Fruit fly (Drosophila melanogaster) whole organism, wandering third instar larva: ENCODE data around the gene CG14722.

Source experiments
- Abd-B ChIP-seq: fragments of >200 bp; optimal IDR thresholded peaks from 2 replicates; lab custom pipeline; 2017; ENCODE audit warnings: missing biosample characterization, missing genetic modification characterization
- CG32264 ChIP-seq: fragments of 200-800 bp; sonication (Bioruptor generic); optimal IDR thresholded peaks from 2 replicates; lab custom pipeline; 2016; ENCODE audit warnings: missing biosample characterization, missing genetic modification characterization
- CG9705 ChIP-seq: fragments of 200-800 bp; sonication (Bioruptor generic); optimal IDR thresholded peaks from 2 replicates; lab custom pipeline; 2018; ENCODE audit warnings: missing biosample characterization, mild to moderate bottlenecking, missing genetic modification characterization
- CrebA ChIP-seq: fragments of 200-800 bp; sonication (Bioruptor generic); optimal IDR thresholded peaks from 2 replicates; lab custom pipeline; 2016; ENCODE audit warnings: missing biosample characterization, mild to moderate bottlenecking, missing genetic modification characterization, borderline replicate concordance
- Dfd ChIP-seq: fragments of >200 bp; optimal IDR thresholded peaks from 2 replicates; lab custom pipeline; 2017; ENCODE audit warnings: missing biosample characterization, missing genetic modification characterization
- Dif ChIP-seq: fragments of 200-275, 200-300 bp; sonication (Bioruptor generic); optimal IDR thresholded peaks from 2 replicates; lab custom pipeline; 2018; ENCODE audit warnings: missing biosample characterization, missing genetic modification characterization; ENCODE audit not compliant: partially characterized antibody
- GATAd ChIP-seq: sonication (Bioruptor generic); optimal IDR thresholded peaks from 2 replicates; lab custom pipeline; 2016; ENCODE audit warnings: missing biosample characterization, missing genetic modification characterization
- HLH106 ChIP-seq: fragments of 200-800 bp; optimal IDR thresholded peaks from 3 replicates; lab custom pipeline; 2019; ENCODE audit warnings: missing biosample characterization, mild to moderate bottlenecking, missing genetic modification characterization, moderate library complexity
- Hnf4 ChIP-seq: fragments of 200-800 bp; sonication (Bioruptor generic); optimal IDR thresholded peaks from 2 replicates; lab custom pipeline; 2016; ENCODE audit warnings: missing biosample characterization, mild to moderate bottlenecking, missing genetic modification characterization
- Hr78 ChIP-seq: fragments of >200 bp; optimal IDR thresholded peaks from 2 replicates; lab custom pipeline; 2017; ENCODE audit warnings: missing biosample characterization, missing genetic modification characterization
- Hr83 ChIP-seq: fragments of 200-300 bp; sonication (Bioruptor generic); optimal IDR thresholded peaks from 2 replicates; lab custom pipeline; 2016; ENCODE audit warnings: missing biosample characterization, mild to moderate bottlenecking, missing genetic modification characterization, moderate library complexity; ENCODE audit not compliant: poor library complexity, severe bottlenecking
- Jra ChIP-seq: sonication (Bioruptor generic); optimal IDR thresholded peaks from 2 replicates; lab custom pipeline; 2016; ENCODE audit warnings: missing biosample characterization, missing genetic modification characterization
- Mio ChIP-seq: sonication (Bioruptor generic); optimal IDR thresholded peaks from 2 replicates; lab custom pipeline; 2016; ENCODE audit warnings: missing biosample characterization, missing genetic modification characterization
- Myc ChIP-seq: fragments of >200 bp; optimal IDR thresholded peaks from 2 replicates; lab custom pipeline; 2017
- N ChIP-seq: fragments of >200 bp; optimal IDR thresholded peaks from 2 replicates; lab custom pipeline; 2018; ENCODE audit warnings: missing biosample characterization, missing external identifiers, missing genetic modification characterization
- OdsH ChIP-seq: fragments of 200-800 bp; sonication (Bioruptor generic); optimal IDR thresholded peaks from 2 replicates; lab custom pipeline; 2016; ENCODE audit warnings: missing biosample characterization, mild to moderate bottlenecking, missing genetic modification characterization
- Rel ChIP-seq, 2 experiments: fragments of 200-800 bp; sonication (Bioruptor generic) in 1 of 2; optimal IDR thresholded peaks; 2 replicates in 1 of 2; 3 replicates in 1 of 2; lab custom pipeline; 2016 to 2019; ENCODE audit warnings: mild to moderate bottlenecking in 2 of 2, missing biosample characterization in 2 of 2, missing genetic modification characterization in 2 of 2, moderate library complexity in 1 of 2
- Sp1 ChIP-seq: fragments of 200-800 bp; sonication (Bioruptor generic); optimal IDR thresholded peaks from 3 replicates; lab custom pipeline; 2019; ENCODE audit warnings: missing biosample characterization, mild to moderate bottlenecking, missing genetic modification characterization, moderate library complexity
- Vsx2 ChIP-seq: fragments of 200-300, 225-300 bp; sonication (Bioruptor generic); optimal IDR thresholded peaks from 2 replicates; lab custom pipeline; 2018; ENCODE audit warnings: missing biosample characterization, missing genetic modification characterization; ENCODE audit not compliant: partially characterized antibody
- br ChIP-seq: fragments of 200-800 bp; sonication (Bioruptor generic); optimal IDR thresholded peaks from 2 replicates; lab custom pipeline; 2016; ENCODE audit warnings: missing biosample characterization, missing genetic modification characterization
- brk ChIP-seq: fragments of 200-800 bp; sonication (Bioruptor generic); optimal IDR thresholded peaks from 2 replicates; lab custom pipeline; 2016; ENCODE audit warnings: missing biosample characterization, mild to moderate bottlenecking, missing genetic modification characterization
- dl ChIP-seq, 2 experiments: fragments of 175-275, 200-275 bp in 1 of 2; fragments of 200-275 bp in 1 of 2; sonication (Bioruptor generic); optimal IDR thresholded peaks; lab custom pipeline; 2018; ENCODE audit warnings: mild to moderate bottlenecking in 2 of 2, missing biosample characterization in 2 of 2, missing genetic modification characterization in 2 of 2, moderate library complexity in 2 of 2; ENCODE audit not compliant: partially characterized antibody in 2 of 2, insufficient read depth in 1 of 2
- dmrt93B ChIP-seq: fragments of 200-800 bp; sonication (Bioruptor generic); optimal IDR thresholded peaks from 2 replicates; lab custom pipeline; 2018; ENCODE audit warnings: missing biosample characterization, mild to moderate bottlenecking, missing genetic modification characterization
- dsf ChIP-seq: sonication (Bioruptor generic); optimal IDR thresholded peaks from 2 replicates; lab custom pipeline; 2016; ENCODE audit warnings: missing biosample characterization, missing genetic modification characterization, borderline replicate concordance
- ey ChIP-seq: fragments of 200-800 bp; sonication (Bioruptor generic); optimal IDR thresholded peaks from 2 replicates; lab custom pipeline; 2016; ENCODE audit warnings: missing biosample characterization, missing genetic modification characterization
- foxo ChIP-seq, 2 experiments: fragments of 200-800 bp; sonication (Bioruptor generic); optimal IDR thresholded peaks; 2 replicates in 1 of 2; 3 replicates in 1 of 2; lab custom pipeline; 2016 to 2017; ENCODE audit warnings: missing biosample characterization in 2 of 2, missing genetic modification characterization in 2 of 2
- fru ChIP-seq: fragments of 200-800 bp; sonication (Bioruptor generic); optimal IDR thresholded peaks from 3 replicates; lab custom pipeline; 2016; ENCODE audit warnings: missing biosample characterization, mild to moderate bottlenecking, missing genetic modification characterization
- h ChIP-seq: fragments of 200-800 bp; sonication (Bioruptor generic); optimal IDR thresholded peaks from 3 replicates; lab custom pipeline; 2016; ENCODE audit warnings: missing biosample characterization, mild to moderate bottlenecking, missing genetic modification characterization
- jim ChIP-seq: fragments of 175-275, 200-325 bp; sonication (Bioruptor generic); optimal IDR thresholded peaks from 2 replicates; lab custom pipeline; 2016; ENCODE audit warnings: missing biosample characterization, mild to moderate bottlenecking, missing genetic modification characterization
- lola ChIP-seq: fragments of >200 bp; optimal IDR thresholded peaks from 2 replicates; lab custom pipeline; 2017; ENCODE audit warnings: missing biosample characterization, missing genetic modification characterization
- pan ChIP-seq: fragments of >200 bp; optimal IDR thresholded peaks from 2 replicates; lab custom pipeline; 2017
- psq ChIP-seq: fragments of 200-800 bp; sonication (Bioruptor generic); optimal IDR thresholded peaks from 3 replicates; lab custom pipeline; 2017; ENCODE audit warnings: missing biosample characterization, mild to moderate bottlenecking, missing genetic modification characterization, moderate library complexity
- rgr ChIP-seq: fragments of 200-800 bp; sonication (Bioruptor generic); optimal IDR thresholded peaks from 3 replicates; lab custom pipeline; 2016; ENCODE audit warnings: missing biosample characterization, mild to moderate bottlenecking, missing genetic modification characterization
- sage ChIP-seq: fragments of 200-800 bp; sonication (Bioruptor generic); optimal IDR thresholded peaks from 2 replicates; lab custom pipeline; 2016; ENCODE audit warnings: missing biosample characterization, mild to moderate bottlenecking, missing genetic modification characterization
- sv ChIP-seq: fragments of 200-800 bp; sonication (Bioruptor generic); optimal IDR thresholded peaks from 3 replicates; lab custom pipeline; 2016; ENCODE audit warnings: missing biosample characterization, missing genetic modification characterization
- tai ChIP-seq: sonication (Bioruptor generic); optimal IDR thresholded peaks from 2 replicates; lab custom pipeline; 2016; ENCODE audit warnings: missing biosample characterization, missing genetic modification characterization
- usp ChIP-seq: fragments of >200 bp; optimal IDR thresholded peaks from 2 replicates; lab custom pipeline; 2017; ENCODE audit warnings: missing biosample characterization, missing genetic modification characterization
- woc ChIP-seq: sonication (Bioruptor generic); optimal IDR thresholded peaks from 2 replicates; lab custom pipeline; 2016; ENCODE audit warnings: missing biosample characterization, mild to moderate bottlenecking, missing genetic modification characterization

Gene CG14722

dm6 chr3R:11757197-11757856, 15.6 kb downstream of the CG14722 start:
- peak; percentile 26 for TF ChIP-seq h (GFP tag; lab: Kevin White, UChicago)
- no peak for TF ChIP-seq ey
- peak; percentile 26 for TF ChIP-seq Hr83 (GFP tag; lab: Kevin White, UChicago)

dm6 chr3R:11758160-11758506, 16.4 kb downstream of the CG14722 start:
- TF ChIP-seq ey: no peak
- TF ChIP-seq Rel (GFP tag; optimal IDR thresholded peaks at IDR 0.05; lab: Kevin White, UChicago): peak; percentile 5
- TF ChIP-seq Rel (tag; optimal IDR thresholded peaks at IDR 0.05; lab: Kevin White, UChicago): no peak

dm6 chr3R:11758507-11759184, 17.0 kb downstream of the CG14722 start:
- no peak for TF ChIP-seq CG9705
- no peak for TF ChIP-seq jim
- no peak for TF ChIP-seq lola
- TF ChIP-seq Hr78 (GFP tag; lab: Kevin White, UChicago): no peak
- no peak for TF ChIP-seq Dfd (GFP tag; lab: Kevin White, UChicago)
- TF ChIP-seq dl (GFP tag; optimal IDR thresholded peaks at IDR 0.05; lab: Kevin White, UChicago; ENCODE audit: insufficient read depth in 1 of 2, partially characterized antibody in 2 of 2): peak; percentile 16 to 67
- no peak for TF ChIP-seq dsf (GFP tag; lab: Kevin White, UChicago)
- TF ChIP-seq Abd-B (GFP tag; lab: Kevin White, UChicago): no peak
- no peak for TF ChIP-seq Jra (GFP tag; lab: Kevin White, UChicago)
- no peak for TF ChIP-seq Mio (GFP tag; lab: Kevin White, UChicago)
- no peak for TF ChIP-seq N
- peak; percentile 51 for TF ChIP-seq HLH106 (tag; lab: Kevin White, UChicago)
- no peak for TF ChIP-seq Vsx2 (GFP tag; lab: Kevin White, UChicago)
- no peak for TF ChIP-seq usp (GFP tag; lab: Kevin White, UChicago)
- TF ChIP-seq Sp1 (GFP tag; lab: Kevin White, UChicago): peak; percentile 48
- peak; percentile 73 for TF ChIP-seq woc
- no peak for TF ChIP-seq br (GFP tag; lab: Kevin White, UChicago)
- no peak for TF ChIP-seq CG32264
- no peak for TF ChIP-seq brk (GFP tag; lab: Kevin White, UChicago)
- TF ChIP-seq ey: peak; percentile 43
- TF ChIP-seq dmrt93B (GFP tag; lab: Kevin White, UChicago): no peak
- TF ChIP-seq GATAd (GFP tag; lab: Kevin White, UChicago): no peak
- TF ChIP-seq psq (GFP tag; lab: Kevin White, UChicago): peak; percentile 45
- TF ChIP-seq foxo (GFP tag; optimal IDR thresholded peaks at IDR 0.05; lab: Kevin White, UChicago): peak in 1 of 2 experiments; percentile 58
- peak; percentile 22 for TF ChIP-seq Hnf4
- no peak for TF ChIP-seq pan (lab: Kevin White, UChicago)
- TF ChIP-seq Rel (GFP tag; optimal IDR thresholded peaks at IDR 0.05; lab: Kevin White, UChicago): no peak
- TF ChIP-seq Rel (tag; optimal IDR thresholded peaks at IDR 0.05; lab: Kevin White, UChicago): no peak
- peak; percentile 54 for TF ChIP-seq rgr (GFP tag; lab: Kevin White, UChicago)
- peak; percentile 84 for TF ChIP-seq fru (GFP tag; lab: Kevin White, UChicago)
- peak; percentile 11 for TF ChIP-seq Hr83 (GFP tag; lab: Kevin White, UChicago)
- no peak for TF ChIP-seq Myc (lab: Kevin White, UChicago)
- TF ChIP-seq tai (GFP tag; lab: Kevin White, UChicago): peak; percentile 37
- peak; percentile 56 for TF ChIP-seq sage
- TF ChIP-seq OdsH (GFP tag; lab: Kevin White, UChicago): peak; percentile 43
- TF ChIP-seq CrebA (GFP tag; lab: Kevin White, UChicago): no peak
- TF ChIP-seq Dif (GFP tag; lab: Kevin White, UChicago): peak; percentile 74
- peak; percentile 16 for TF ChIP-seq h (GFP tag; lab: Kevin White, UChicago)
- TF ChIP-seq sv (GFP tag; lab: Kevin White, UChicago): no peak
- TF ChIP-seq, all 38 proteins: peak for 16
